Fruit fly (Drosophila melanogaster) whole organism, embryonic: Measurements from ENCODE around the gene BthD.

ENCODE experiments used
- Aef1 ChIP-seq: fragments of 200-800 bp; sonication (Bioruptor generic); IDR thresholded peaks from 3 replicates; pipeline ENCODE4 v1.3.6; 2022; ENCODE audit warnings: missing biosample characterization, missing genetic modification characterization
- BEAF-32 ChIP-seq: fragments of 200-800 bp; sonication (Bioruptor generic); optimal IDR thresholded peaks from 3 replicates; lab custom pipeline; 2017; ENCODE audit warnings: missing biosample characterization, missing genetic modification characterization, mild to moderate bottlenecking, moderate library complexity, missing genetic modification reagents
- BtbVII ChIP-seq: fragments of 200-800 bp; sonication (Bioruptor generic); optimal IDR thresholded peaks from 3 replicates; lab custom pipeline; 2017; ENCODE audit warnings: missing biosample characterization, mild to moderate bottlenecking, missing genetic modification characterization
- CG10543 ChIP-seq: fragments of 200-800 bp; sonication (Bioruptor generic); optimal IDR thresholded peaks from 3 replicates; lab custom pipeline; 2017; ENCODE audit warnings: missing biosample characterization, mild to moderate bottlenecking, missing genetic modification characterization, moderate library complexity
- CG10979 ChIP-seq: fragments of 200-800 bp; sonication (Bioruptor generic); optimal IDR thresholded peaks from 2 replicates; lab custom pipeline; 2018; ENCODE audit warnings: missing biosample characterization, mild to moderate bottlenecking, missing genetic modification characterization, moderate library complexity
- CG11560 ChIP-seq: fragments of 200-800 bp; sonication (Bioruptor generic); IDR thresholded peaks from 3 replicates; pipeline ENCODE4 v1.3.6; 2022; ENCODE audit warnings: missing biosample characterization, missing genetic modification characterization
- CG12769 ChIP-seq: fragments of 200-800 bp; sonication (Bioruptor generic); optimal IDR thresholded peaks from 2 replicates; lab custom pipeline; 2019; ENCODE audit warnings: missing biosample characterization, mild to moderate bottlenecking, missing genetic modification characterization, moderate library complexity
- CG15514 ChIP-seq: fragments of 200-800 bp; sonication (Bioruptor generic); optimal IDR thresholded peaks from 3 replicates; lab custom pipeline; 2017; ENCODE audit warnings: missing biosample characterization, missing genetic modification characterization, mild to moderate bottlenecking, moderate library complexity, missing genetic modification reagents
- CG18476 ChIP-seq: fragments of 200-800 bp; sonication (Bioruptor generic); optimal IDR thresholded peaks from 2 replicates; lab custom pipeline; 2016; ENCODE audit warnings: missing biosample characterization, mild to moderate bottlenecking, missing genetic modification characterization
- CG2712 ChIP-seq: fragments of 200-800 bp; optimal IDR thresholded peaks from 3 replicates; lab custom pipeline; 2019; ENCODE audit warnings: missing biosample characterization, mild to moderate bottlenecking, missing genetic modification characterization, moderate library complexity
- CG31441 ChIP-seq: fragments of 200-800 bp; sonication (Bioruptor generic); IDR thresholded peaks from 2 replicates; pipeline ENCODE4 v1.3.6; 2022; ENCODE audit warnings: missing biosample characterization, missing genetic modification characterization
- CG3163 ChIP-seq: fragments of 200-800 bp; sonication (Bioruptor generic); optimal IDR thresholded peaks from 3 replicates; lab custom pipeline; 2016; ENCODE audit warnings: missing biosample characterization, missing genetic modification characterization
- CG4328 ChIP-seq: fragments of 200-800 bp; sonication (Bioruptor generic); optimal IDR thresholded peaks from 3 replicates; lab custom pipeline; 2017; ENCODE audit warnings: missing biosample characterization, missing genetic modification reagents, missing genetic modification characterization
- CG4617 ChIP-seq: fragments of 200-800 bp; sonication (Bioruptor generic); optimal IDR thresholded peaks from 3 replicates; lab custom pipeline; 2016; ENCODE audit warnings: missing biosample characterization, missing genetic modification characterization, borderline replicate concordance
- CG6254 ChIP-seq: fragments of 200-800 bp; sonication (Bioruptor generic); optimal IDR thresholded peaks from 3 replicates; lab custom pipeline; 2017; ENCODE audit warnings: mild to moderate bottlenecking, missing biosample characterization, missing genetic modification reagents, missing genetic modification characterization
- CG7372 ChIP-seq: fragments of 200-800 bp; sonication (Bioruptor generic); IDR thresholded peaks from 2 replicates; pipeline ENCODE4 v1.3.6; 2022; ENCODE audit warnings: missing biosample characterization, missing genetic modification characterization
- CG7987 ChIP-seq: fragments of 200-800 bp; sonication (Bioruptor generic); optimal IDR thresholded peaks from 2 replicates; lab custom pipeline; 2018; ENCODE audit warnings: missing biosample characterization, mild to moderate bottlenecking, missing genetic modification characterization, moderate library complexity
- CTCF ChIP-seq: fragments of 200-800 bp; sonication (Bioruptor generic); optimal IDR thresholded peaks from 2 replicates; lab custom pipeline; 2017; ENCODE audit warnings: missing biosample characterization, mild to moderate bottlenecking, missing genetic modification characterization, moderate library complexity
- Dip2 ChIP-seq: fragments of 200-800 bp; sonication (Bioruptor generic); IDR thresholded peaks from 2 replicates; pipeline ENCODE4 v1.3.6; 2022; ENCODE audit warnings: missing biosample characterization, missing genetic modification characterization
- Fer1 ChIP-seq: fragments of 200-800 bp; sonication (Bioruptor generic); optimal IDR thresholded peaks from 2 replicates; lab custom pipeline; 2017; ENCODE audit warnings: missing biosample characterization, mild to moderate bottlenecking, missing genetic modification characterization
- HmgZ ChIP-seq: fragments of 200-800 bp; sonication (Bioruptor generic); optimal IDR thresholded peaks from 2 replicates; lab custom pipeline; 2018; ENCODE audit warnings: missing biosample characterization, mild to moderate bottlenecking, missing genetic modification characterization
- Hr39 ChIP-seq: fragments of >200 bp; optimal IDR thresholded peaks from 2 replicates; lab custom pipeline; 2017
- MTF-1 ChIP-seq: fragments of 200-800 bp; sonication (Bioruptor generic); optimal IDR thresholded peaks from 2 replicates; lab custom pipeline; 2018; ENCODE audit warnings: missing biosample characterization, mild to moderate bottlenecking, missing genetic modification characterization, borderline replicate concordance
- Max ChIP-seq: fragments of 200-800 bp; sonication (Bioruptor generic); optimal IDR thresholded peaks from 2 replicates; lab custom pipeline; 2016; ENCODE audit warnings: missing biosample characterization, mild to moderate bottlenecking, missing genetic modification characterization
- Med ChIP-seq: fragments of 200-800 bp; sonication (Bioruptor generic); peaks from one replicate; lab custom pipeline; 2016; ENCODE audit warnings: missing biosample characterization, missing genetic modification characterization, mild to moderate bottlenecking, inconsistent platforms, moderate library complexity
- NC2β ChIP-seq: fragments of 200-800 bp; sonication (Bioruptor generic); optimal IDR thresholded peaks from 2 replicates; lab custom pipeline; 2016; ENCODE audit warnings: missing biosample characterization, missing genetic modification characterization
- Opbp ChIP-seq: fragments of 200-800 bp; sonication (Bioruptor generic); IDR thresholded peaks from 3 replicates; pipeline ENCODE4 v1.3.6; 2022; ENCODE audit warnings: missing biosample characterization, missing genetic modification characterization; ENCODE audit not compliant: partially characterized antibody
- Pdp1 ChIP-seq, 2 experiments: fragments of 200-800 bp; sonication (Bioruptor generic); optimal IDR thresholded peaks; 3 replicates each; lab custom pipeline; 2016; ENCODE audit warnings: missing biosample characterization in 2 of 2, missing genetic modification characterization in 2 of 2, mild to moderate bottlenecking in 1 of 2, moderate library complexity in 1 of 2
- ab ChIP-seq: fragments of 200-800 bp; sonication (Bioruptor generic); optimal IDR thresholded peaks from 2 replicates; lab custom pipeline; 2016; ENCODE audit warnings: missing biosample characterization, missing genetic modification characterization
- ato ChIP-seq: fragments of 200-800 bp; sonication (Bioruptor generic); IDR thresholded peaks from 2 replicates; pipeline ENCODE4 v1.3.6; 2022; ENCODE audit warnings: missing biosample characterization, missing genetic modification characterization; ENCODE audit not compliant: partially characterized antibody
- chinmo ChIP-seq: fragments of 200-800 bp; sonication (Bioruptor generic); IDR thresholded peaks from 4 replicates; pipeline ENCODE4 v1.3.6; 2022; ENCODE audit warnings: missing biosample characterization, missing genetic modification characterization; ENCODE audit not compliant: partially characterized antibody
- chm ChIP-seq: fragments of 200-800 bp; sonication (Bioruptor generic); IDR thresholded peaks from 2 replicates; pipeline ENCODE4 v1.3.6; 2022; ENCODE audit warnings: missing biosample characterization, missing genetic modification characterization
- crol ChIP-seq: fragments of 200-800 bp; sonication (Bioruptor generic); IDR thresholded peaks from 2 replicates; pipeline ENCODE4 v1.3.6; 2022; ENCODE audit warnings: missing biosample characterization, missing genetic modification characterization
- da ChIP-seq: fragments of 200-800 bp; sonication (Bioruptor generic); optimal IDR thresholded peaks from 2 replicates; lab custom pipeline; 2016; ENCODE audit warnings: missing biosample characterization, missing genetic modification characterization
- dpn ChIP-seq, 2 experiments: fragments of 200-800 bp; sonication (Bioruptor generic); optimal IDR thresholded peaks; 3 replicates each; lab custom pipeline; 2016; ENCODE audit warnings: missing biosample characterization in 2 of 2, missing genetic modification characterization in 2 of 2
- gcm2 ChIP-seq: fragments of 200-800 bp; sonication (Bioruptor generic); optimal IDR thresholded peaks from 2 replicates; lab custom pipeline; 2016; ENCODE audit warnings: missing biosample characterization, missing genetic modification characterization
- kni ChIP-seq: fragments of 200-800 bp; sonication (Bioruptor generic); optimal IDR thresholded peaks from 3 replicates; lab custom pipeline; 2017; ENCODE audit warnings: mild to moderate bottlenecking, missing biosample characterization, missing genetic modification reagents, missing genetic modification characterization
- lola ChIP-seq, 3 experiments: fragments of >200 bp in 2 of 3; fragments of 200-800 bp in 1 of 3; sonication (Bioruptor generic) in 1 of 3; optimal IDR thresholded peaks; 2 replicates each; lab custom pipeline; 2017 to 2019; ENCODE audit warnings: missing biosample characterization in 3 of 3, missing genetic modification characterization in 3 of 3, mild to moderate bottlenecking in 1 of 3, moderate library complexity in 1 of 3
- pho ChIP-seq: fragments of 200-800 bp; sonication (Bioruptor generic); optimal IDR thresholded peaks from 2 replicates; lab custom pipeline; 2016; ENCODE audit warnings: missing biosample characterization, missing genetic modification characterization
- scrt ChIP-seq: fragments of 200-800 bp; sonication (Bioruptor generic); optimal IDR thresholded peaks from 2 replicates; lab custom pipeline; 2018; ENCODE audit warnings: missing biosample characterization, mild to moderate bottlenecking, missing genetic modification characterization, moderate library complexity
- sd ChIP-seq: fragments of 200-800 bp; sonication (Bioruptor generic); optimal IDR thresholded peaks from 3 replicates; lab custom pipeline; 2018; ENCODE audit warnings: missing biosample characterization, mild to moderate bottlenecking, missing genetic modification characterization, moderate library complexity
- sens ChIP-seq: fragments of 200-800 bp; sonication (Bioruptor generic); peaks from one replicate; lab custom pipeline; 2016; ENCODE audit warnings: missing biosample characterization, missing genetic modification characterization
- sim ChIP-seq: fragments of 200-800 bp; sonication (Bioruptor generic); IDR thresholded peaks from 2 replicates; pipeline ENCODE4 v1.3.6; 2022; ENCODE audit warnings: missing biosample characterization, missing genetic modification characterization
- tio ChIP-seq: fragments of 200-800 bp; sonication (Bioruptor generic); optimal IDR thresholded peaks from 2 replicates; lab custom pipeline; 2017; ENCODE audit warnings: missing biosample characterization, missing genetic modification characterization, inconsistent platforms
- zen2 ChIP-seq: fragments of 200-800 bp; sonication (Bioruptor generic); IDR thresholded peaks from 3 replicates; pipeline ENCODE4 v1.3.6; 2022; ENCODE audit warnings: missing biosample characterization, missing genetic modification characterization; ENCODE audit not compliant: partially characterized antibody

The BthD gene

dm6 chrX:13586888-13587287 lies 25.0 kb upstream of the BthD start:
- peak; percentile 87 for TF ChIP-seq CTCF (GFP tag; lab: Kevin White, UChicago)
- TF ChIP-seq tio (GFP tag; lab: Kevin White, UChicago), result no peak
- peak; percentile 82 for TF ChIP-seq CG10979
- no peak for TF ChIP-seq ato
- peak; percentile 76 for TF ChIP-seq Dip2 (GFP tag; lab: Robert Waterston, UW)

DNA sequence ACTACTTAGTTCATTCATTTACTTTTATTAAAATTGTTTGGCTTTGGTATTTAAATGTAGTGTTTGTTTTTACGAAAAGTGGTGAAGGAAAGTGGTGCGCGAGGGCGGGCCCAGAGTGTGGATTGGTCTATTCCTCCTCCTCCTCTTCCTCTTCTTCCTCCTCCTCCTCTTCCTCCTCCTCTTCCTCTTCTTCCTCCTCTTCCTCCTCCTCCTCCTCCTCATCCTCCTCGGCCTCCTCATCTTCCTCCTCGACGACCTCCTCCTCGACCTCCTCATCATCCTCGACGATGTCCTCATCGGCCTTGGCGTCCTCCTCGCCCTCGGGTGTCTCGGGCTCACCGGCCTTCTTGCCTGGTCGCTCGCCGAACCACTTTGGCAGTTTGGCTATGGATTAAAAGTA lies 18.3 kb upstream of the BthD start:
- TF ChIP-seq CG12769, result peak; percentile 65
- TF ChIP-seq Hr39 (lab: Kevin White, UChicago), result peak; percentile 90
- TF ChIP-seq CG7987 (GFP tag; lab: Kevin White, UChicago), result no peak
- 0 out of 2 replicates have a peak, but pooled peaks have one; percentile 25 for TF ChIP-seq crol (GFP tag; lab: Robert Waterston, UW)
- TF ChIP-seq, all 482 proteins: peak for 3

DNA sequence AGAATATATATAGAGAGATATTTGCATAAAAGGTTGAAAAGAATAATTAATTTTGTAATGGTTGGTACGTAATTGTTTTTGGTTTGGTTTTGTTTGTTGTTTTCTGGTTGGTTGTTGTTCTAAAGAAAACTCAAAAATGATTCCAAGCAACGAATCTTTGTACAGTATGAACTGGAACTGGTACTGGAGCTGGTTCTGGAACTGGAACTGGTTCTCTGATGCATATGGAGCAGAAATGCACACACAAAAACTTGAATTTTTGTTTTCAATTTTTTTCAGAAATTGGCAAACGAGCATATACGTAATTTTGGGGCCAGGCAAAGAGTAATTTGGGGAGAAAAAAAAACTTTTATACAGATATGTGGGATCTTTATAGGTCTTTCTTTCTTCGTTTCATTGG lies 14.2 kb upstream of the BthD start:
- TF ChIP-seq HmgZ (no peak), CG3163 (GFP tag; lab: Kevin White, UChicago) (no peak), MTF-1 (GFP tag; lab: Kevin White, UChicago) (no peak), CG15514 (GFP tag; lab: Kevin White, UChicago) (peak; percentile 97), kni (GFP tag; lab: Kevin White, UChicago) (no peak), Max (GFP tag; lab: Kevin White, UChicago) (no peak), BEAF-32 (GFP tag; lab: Kevin White, UChicago) (no peak), pho (no peak), sens (GFP tag; lab: Kevin White, UChicago) (peak; percentile 12), dpn (GFP tag; optimal IDR thresholded peaks at IDR 0.05; lab: Kevin White, UChicago) (no peak), BtbVII (GFP tag; lab: Kevin White, UChicago) (no peak), CG10543 (GFP tag; lab: Kevin White, UChicago) (no peak), CG2712 (no peak), CG18476 (GFP tag; lab: Kevin White, UChicago) (no peak), CG4617 (GFP tag; lab: Kevin White, UChicago) (no peak)
- TF ChIP-seq, all 482 proteins: peak for 2

- TF ChIP-seq Opbp (GFP tag; lab: Robert Waterston, UW) (0 out of 3 replicates have a peak, but pooled peaks have one; percentile 23), sim (no peak), chm (GFP tag; lab: Robert Waterston, UW) (no peak), lola (GFP tag; optimal IDR thresholded peaks at IDR 0.05; lab: Kevin White, UChicago) (no peak), CG31441 (no peak), CG6254 (GFP tag; lab: Kevin White, UChicago) (no peak), CG4328 (GFP tag; lab: Kevin White, UChicago) (no peak), zen2 (GFP tag; lab: Robert Waterston, UW) (no peak), Dip2 (GFP tag; lab: Robert Waterston, UW) (no peak), ab (GFP tag; lab: Kevin White, UChicago) (no peak), scrt (GFP tag; lab: Kevin White, UChicago) (peak; percentile 9), gcm2 (GFP tag; lab: Kevin White, UChicago) (no peak), Fer1 (no peak), Pdp1 (GFP tag; optimal IDR thresholded peaks at IDR 0.05; lab: Kevin White, UChicago) (peak in 1 of 2 experiments; percentile 74), Med (GFP tag; lab: Kevin White, UChicago) (peak; percentile 45), Max (GFP tag; lab: Kevin White, UChicago) (no peak), Aef1 (no peak), sd (tag; lab: Kevin White, UChicago) (peak; percentile 71), chinmo (GFP tag; lab: Robert Waterston, UW) (0 out of 4 replicates have a peak, but pooled peaks have one; percentile 49), CG11560 (tag; lab: Robert Waterston, UW) (no peak), CG7372 (GFP tag; lab: Robert Waterston, UW) (no peak), NC2β (GFP tag; lab: Kevin White, UChicago) (no peak), da (GFP tag; lab: Kevin White, UChicago) (no peak)
Measured at dm6 chrX:13602071-13602858, 9.7 kb upstream of the BthD start, which contains the start of gene up. TSS of gene up (minus strand) at chrX:13602578.
